Fruit fly (Drosophila melanogaster) S2 (cell line): ENCODE measurements around the gene Duba.

Experiments
- CG8478 ChIP-seq: fragments of >200 bp; optimal IDR thresholded peaks from 2 replicates; lab custom pipeline; 2018
- CTCF ChIP-seq, 2 experiments: fragments of >200 bp; optimal IDR thresholded peaks; 2 replicates each; lab custom pipeline; 2018

DNA sequence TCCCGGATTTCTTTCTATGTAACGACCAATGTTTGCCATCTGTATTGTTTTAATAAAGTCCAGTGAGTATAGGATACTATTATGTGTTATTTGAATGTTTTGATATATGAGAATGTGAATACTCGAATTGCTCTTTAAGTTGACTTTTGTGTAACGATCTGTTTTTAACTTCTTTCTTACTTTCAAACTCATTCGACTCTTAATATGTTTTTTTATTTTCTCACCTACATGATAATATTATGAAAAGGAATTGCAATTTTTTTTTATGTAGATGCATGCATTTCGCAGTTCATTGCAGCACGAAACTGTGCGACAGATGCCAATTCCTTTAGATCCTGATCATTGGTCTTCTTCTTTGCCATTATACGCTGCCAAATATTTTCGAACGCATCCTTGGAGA lies 34.7 kb downstream of the Duba start, which contains the start of gene CG33490:
- TF ChIP-seq CG8478 (lab: Kevin White, UChicago) (no peak), CTCF (optimal IDR thresholded peaks at IDR 0.05; lab: Kevin White, UChicago) (no peak)
